Worm (Caenorhabditis elegans): ENCODE data around the gene ugt-5.

The ugt-5 gene

DNA sequence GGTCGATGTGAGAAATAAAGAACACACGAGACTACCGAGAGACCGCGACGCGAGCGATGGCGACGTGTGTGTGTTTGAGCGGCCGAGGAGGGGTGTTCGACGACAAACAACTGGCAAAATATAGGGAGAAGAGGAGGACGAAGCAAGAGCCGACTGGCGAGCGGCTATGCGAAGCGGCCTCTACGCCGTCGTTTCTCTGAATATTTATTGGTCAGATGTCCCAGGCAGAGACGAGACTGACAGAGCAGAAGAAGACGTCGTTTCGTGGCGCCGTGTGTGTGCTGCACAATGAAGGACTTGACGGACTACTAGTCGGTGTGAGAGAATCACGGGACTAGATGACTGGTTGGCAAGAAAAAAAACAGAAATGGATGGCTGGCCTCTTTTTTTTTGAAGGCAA lies 26.4 kb upstream of the ugt-5 start:
- TF ChIP-seq ceh-83 (GFP tag; optimal IDR thresholded peaks at IDR 0.05) (no peak), ham-2 (GFP tag; optimal IDR thresholded peaks at IDR 0.05) (peak; percentile 20), cnd-1 (tag; optimal IDR thresholded peaks at IDR 0.05) (no peak)

DNA sequence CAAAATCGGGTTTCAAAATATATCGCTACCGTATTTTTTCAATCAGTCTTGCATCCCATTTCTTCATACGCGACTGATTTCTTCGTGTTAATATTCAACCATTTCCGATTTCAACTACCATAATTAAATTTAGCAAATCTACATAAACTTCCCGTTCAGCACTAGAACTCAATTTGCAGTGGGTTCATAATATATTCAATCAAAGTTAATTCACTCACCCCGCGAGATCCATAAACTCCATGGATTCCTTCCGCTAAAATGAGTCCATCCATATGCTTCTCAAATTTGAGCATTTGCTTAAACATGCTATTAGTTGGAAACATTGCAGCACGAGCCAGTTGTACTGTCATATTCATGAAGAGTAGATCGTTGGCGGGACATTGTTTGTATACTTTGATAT lies 25.7 kb upstream of the ugt-5 start:
- TF ChIP-seq lsy-2 (tag; optimal IDR thresholded peaks at IDR 0.05) (no peak), ces-1 (GFP tag; optimal IDR thresholded peaks at IDR 0.05) (peak; percentile 96), mep-1 (tag; optimal IDR thresholded peaks at IDR 0.05) (no peak), elt-3 (tag; optimal IDR thresholded peaks at IDR 0.05) (no peak)

DNA sequence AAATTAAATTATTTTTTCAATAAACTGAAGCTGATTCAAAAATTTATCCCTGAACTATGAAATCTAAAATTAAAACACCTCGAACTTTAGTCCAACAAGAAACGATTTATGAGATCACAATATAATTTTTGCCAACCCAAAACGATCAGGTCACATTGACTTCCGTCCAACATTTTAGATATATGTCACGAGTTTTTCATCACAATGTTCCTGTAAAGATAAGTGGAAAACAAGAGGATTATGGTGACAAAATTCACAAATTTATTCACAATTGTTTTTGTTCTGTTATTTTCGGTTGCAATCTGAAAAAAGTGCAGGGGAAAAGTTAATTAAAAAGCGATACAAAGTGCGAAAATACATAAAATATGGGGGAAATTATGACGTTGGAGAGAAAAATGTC lies 23.9 kb upstream of the ugt-5 start:
- no peak for TF ChIP-seq mep-1 (tag; optimal IDR thresholded peaks at IDR 0.05)

DNA sequence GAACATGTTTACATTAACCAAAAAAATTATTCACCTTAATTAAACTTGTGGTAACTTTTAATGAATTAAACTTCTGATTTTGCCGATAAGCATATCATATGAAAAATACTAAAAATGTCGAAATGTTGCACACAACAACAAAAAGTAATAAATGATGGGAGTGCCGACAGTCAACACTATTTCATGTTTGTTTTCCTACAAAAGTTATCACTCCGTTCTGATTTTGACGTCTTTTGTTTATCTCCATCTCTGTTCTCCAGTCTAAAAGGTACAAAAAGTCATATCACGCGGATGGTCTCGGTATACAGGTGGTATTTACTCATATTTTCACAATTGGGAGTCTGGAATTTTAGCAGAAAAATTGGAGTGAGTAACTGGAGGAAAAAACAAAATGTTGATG lies 22.6 kb upstream of the ugt-5 start:
- no peak for TF ChIP-seq pha-4 (tag; optimal IDR thresholded peaks at IDR 0.05)
- no peak for TF ChIP-seq snpc-4 (tag; optimal IDR thresholded peaks at IDR 0.05)
- TF ChIP-seq elt-3 (tag; optimal IDR thresholded peaks at IDR 0.05) = no peak
- no peak for TF ChIP-seq drap-1 (GFP tag; optimal IDR thresholded peaks at IDR 0.05)
- TF ChIP-seq blmp-1 (tag; optimal IDR thresholded peaks at IDR 0.05) = no peak
- no peak for TF ChIP-seq mep-1 (tag; optimal IDR thresholded peaks at IDR 0.05)
- no peak for TF ChIP-seq lsy-2 (tag; optimal IDR thresholded peaks at IDR 0.05)
- no peak for TF ChIP-seq tbx-8 (GFP tag; optimal IDR thresholded peaks at IDR 0.05)
- no peak for TF ChIP-seq ceh-43 (GFP tag; optimal IDR thresholded peaks at IDR 0.05)
- TF ChIP-seq hlh-1 (tag; optimal IDR thresholded peaks at IDR 0.05) = no peak
- no peak for TF ChIP-seq unc-39 (tag; optimal IDR thresholded peaks at IDR 0.05)
- no peak for TF ChIP-seq bed-3 (GFP tag; optimal IDR thresholded peaks at IDR 0.05)
- no peak for TF ChIP-seq ceh-39 (tag; optimal IDR thresholded peaks at IDR 0.05)
- no peak for TF ChIP-seq ztf-11 (tag; optimal IDR thresholded peaks at IDR 0.05)
- no peak for TF ChIP-seq lin-32 (GFP tag; optimal IDR thresholded peaks at IDR 0.05)
- TF ChIP-seq ces-1 (GFP tag; optimal IDR thresholded peaks at IDR 0.05) = no peak

DNA sequence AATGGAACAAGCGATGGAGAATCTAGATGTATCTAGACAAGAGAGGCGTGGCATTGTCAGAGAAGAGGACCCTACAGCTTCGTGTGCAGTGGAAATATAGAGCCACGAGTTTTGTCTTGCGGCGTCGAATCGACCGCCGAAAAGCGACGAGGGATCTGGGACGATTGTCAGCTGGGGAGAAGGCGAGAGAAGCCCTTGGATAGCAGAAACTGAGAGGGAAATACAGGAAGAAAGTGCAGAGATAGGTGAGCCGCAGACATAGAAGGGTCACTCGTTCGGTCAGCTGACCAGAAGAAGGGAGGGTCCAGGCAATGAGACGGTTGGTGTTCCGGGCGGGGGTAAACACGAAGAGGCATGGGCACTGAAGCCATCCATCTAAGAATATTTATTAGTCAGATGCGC lies 21.7 kb upstream of the ugt-5 start:
- TF ChIP-seq ces-1 (GFP tag; optimal IDR thresholded peaks at IDR 0.05) (peak; percentile 39), hlh-1 (tag; optimal IDR thresholded peaks at IDR 0.05) (peak; percentile 82), drap-1 (GFP tag; optimal IDR thresholded peaks at IDR 0.05) (peak; percentile 40), lsy-2 (tag; optimal IDR thresholded peaks at IDR 0.05) (peak; percentile 9), sptf-1 (tag; optimal IDR thresholded peaks at IDR 0.05) (peak; percentile 47), pha-4 (tag; optimal IDR thresholded peaks at IDR 0.05) (peak; percentile 69), unc-62 (GFP tag; optimal IDR thresholded peaks at IDR 0.05) (peak; percentile 55), unc-120 (tag; optimal IDR thresholded peaks at IDR 0.05; ENCODE audit: poor library complexity, severe bottlenecking) (peak; percentile 85), mab-5 (tag; optimal IDR thresholded peaks at IDR 0.05) (no peak), mep-1 (tag; optimal IDR thresholded peaks at IDR 0.05) (no peak), snpc-4 (tag; optimal IDR thresholded peaks at IDR 0.05) (no peak), ztf-11 (tag; optimal IDR thresholded peaks at IDR 0.05) (peak; percentile 13), ham-2 (GFP tag; optimal IDR thresholded peaks at IDR 0.05) (peak; percentile 75)

DNA sequence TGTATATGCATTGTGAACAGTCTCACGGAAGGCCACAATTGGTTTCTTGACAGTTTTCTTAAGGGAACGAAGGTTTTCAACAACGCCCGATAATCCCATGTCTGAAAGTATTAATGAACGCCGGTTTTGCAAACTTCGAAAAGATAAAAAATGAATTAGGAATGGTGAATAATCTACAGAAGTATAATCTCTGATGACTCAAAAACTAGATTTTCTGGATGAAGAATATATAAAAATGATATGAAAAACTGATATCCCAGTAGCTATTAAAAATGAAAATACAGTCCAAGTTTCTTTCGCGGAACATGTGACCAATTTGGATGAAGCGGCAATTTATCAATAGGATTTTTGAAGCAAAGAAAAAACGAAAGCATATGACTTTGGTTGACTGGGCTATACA lies 21.3 kb upstream of the ugt-5 start, which contains the start of gene ZC443.3:
TSS of gene ZC443.3 (minus strand) at position 101 of the 400 bp plus-strand sequence.
- TF ChIP-seq lin-13 (tag; optimal IDR thresholded peaks at IDR 0.05) (no peak), elt-3 (tag; optimal IDR thresholded peaks at IDR 0.05) (no peak), mls-2 (tag; optimal IDR thresholded peaks at IDR 0.05) (no peak), lsy-2 (tag; optimal IDR thresholded peaks at IDR 0.05) (no peak), ceh-39 (tag; optimal IDR thresholded peaks at IDR 0.05) (no peak), zip-8 (tag; optimal IDR thresholded peaks at IDR 0.05) (no peak), nhr-76 (tag; optimal IDR thresholded peaks at IDR 0.05) (no peak), flh-1 (GFP tag; optimal IDR thresholded peaks at IDR 0.05) (no peak), sptf-1 (tag; optimal IDR thresholded peaks at IDR 0.05) (no peak), ces-1 (GFP tag; optimal IDR thresholded peaks at IDR 0.05) (no peak)

DNA sequence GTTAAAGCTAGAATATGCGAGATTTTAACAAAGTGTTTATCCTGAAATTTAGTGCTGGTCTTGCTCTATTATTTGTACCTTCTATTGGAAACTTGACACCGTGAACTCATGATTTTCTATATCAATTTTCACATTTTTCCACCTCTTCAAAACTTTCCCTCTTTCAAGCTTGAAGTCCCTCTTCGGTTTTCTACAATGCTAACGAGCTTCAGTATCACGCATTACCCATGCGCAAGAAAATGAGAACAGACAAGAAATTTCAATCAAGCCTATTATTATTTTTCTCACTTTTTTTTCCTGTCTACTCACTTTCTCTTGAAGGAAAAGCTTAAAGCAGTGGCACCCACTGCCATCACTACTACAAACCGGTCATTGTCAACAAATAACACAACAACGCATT lies 19.0 kb upstream of the ugt-5 start:
- TF ChIP-seq cnd-1 (tag; optimal IDR thresholded peaks at IDR 0.05) = no peak
- no peak for TF ChIP-seq pha-4 (tag; optimal IDR thresholded peaks at IDR 0.05)
- no peak for TF ChIP-seq lsy-2 (tag; optimal IDR thresholded peaks at IDR 0.05)
- no peak for TF ChIP-seq hlh-1 (tag; optimal IDR thresholded peaks at IDR 0.05)
- no peak for TF ChIP-seq blmp-1 (tag; optimal IDR thresholded peaks at IDR 0.05)
- no peak for TF ChIP-seq nhr-12 (tag; optimal IDR thresholded peaks at IDR 0.05)

All from whole organism, mixed stage, embryonic.